Fruit fly (Drosophila melanogaster) whole organism, prepupa: ENCODE measurements around the gene Nup93-1.
A peak's percentile ranks its signal among the peaks of the same experiment; 100 is the strongest.

ENCODE experiments used
- Blimp-1 ChIP-seq: fragments of 200-800 bp; sonication (Bioruptor generic); optimal IDR thresholded peaks from 3 replicates; lab custom pipeline; 2017; ENCODE audit warnings: missing biosample characterization, missing genetic modification characterization, mild to moderate bottlenecking, moderate library complexity, missing genetic modification reagents
- CG10631 ChIP-seq: fragments of 200-800 bp; sonication (Bioruptor generic); optimal IDR thresholded peaks from 2 replicates; lab custom pipeline; 2016; ENCODE audit warnings: missing biosample characterization, missing genetic modification characterization
- CG10669 ChIP-seq: fragments of 200-800 bp; sonication (Bioruptor generic); optimal IDR thresholded peaks from 3 replicates; lab custom pipeline; 2018; ENCODE audit warnings: missing biosample characterization, mild to moderate bottlenecking, missing genetic modification characterization, moderate library complexity
- CG11294 ChIP-seq: fragments of 200-800 bp; sonication (Bioruptor generic); IDR thresholded peaks from 2 replicates; pipeline ENCODE4 v1.3.6; 2022; ENCODE audit warnings: missing biosample characterization, missing genetic modification characterization
- CG11762 ChIP-seq: fragments of 200-800 bp; sonication (Bioruptor generic); optimal IDR thresholded peaks from 3 replicates; lab custom pipeline; 2016; ENCODE audit warnings: missing biosample characterization, missing genetic modification characterization; ENCODE audit not compliant: insufficient read depth
- CG15336 ChIP-seq: fragments of 200-800 bp; sonication (Bioruptor generic); IDR thresholded peaks from 2 replicates; pipeline ENCODE4 v1.3.6; 2022; ENCODE audit warnings: missing biosample characterization, missing genetic modification characterization
- CG1621 ChIP-seq: fragments of 200-800 bp; sonication (Bioruptor generic); optimal IDR thresholded peaks from 3 replicates; lab custom pipeline; 2018; ENCODE audit warnings: missing biosample characterization, mild to moderate bottlenecking, missing genetic modification characterization
- CG3032 ChIP-seq: fragments of 200-800 bp; optimal IDR thresholded peaks from 2 replicates; lab custom pipeline; 2019; ENCODE audit warnings: missing biosample characterization, mild to moderate bottlenecking, missing genetic modification characterization, moderate library complexity
- CG31627 ChIP-seq: fragments of 200-800 bp; sonication (Bioruptor generic); optimal IDR thresholded peaks from 3 replicates; lab custom pipeline; 2016; ENCODE audit warnings: missing biosample characterization, missing genetic modification characterization
- CG34406 ChIP-seq: fragments of 200-800 bp; sonication (Bioruptor generic); optimal IDR thresholded peaks from 3 replicates; lab custom pipeline; 2016; ENCODE audit warnings: missing biosample characterization, missing genetic modification characterization
- CG4318 ChIP-seq: fragments of 200-800 bp; sonication (Bioruptor generic); optimal IDR thresholded peaks from 3 replicates; lab custom pipeline; 2017; ENCODE audit warnings: missing biosample characterization, mild to moderate bottlenecking, missing genetic modification characterization
- CG6163 ChIP-seq: fragments of 200-800 bp; sonication (Bioruptor generic); IDR thresholded peaks from 3 replicates; pipeline ENCODE4 v1.3.6; 2022; ENCODE audit warnings: missing biosample characterization, missing genetic modification characterization
- CG6276 ChIP-seq: fragments of 200-800 bp; sonication (Bioruptor generic); optimal IDR thresholded peaks from 2 replicates; lab custom pipeline; 2017; ENCODE audit warnings: missing biosample characterization, mild to moderate bottlenecking, missing genetic modification characterization
- CG6792 ChIP-seq: fragments of 200-800 bp; sonication (Bioruptor generic); optimal IDR thresholded peaks from 3 replicates; lab custom pipeline; 2016; ENCODE audit warnings: missing biosample characterization, missing genetic modification characterization
- CG6808 ChIP-seq: fragments of 200-800 bp; sonication (Bioruptor generic); optimal IDR thresholded peaks from 3 replicates; lab custom pipeline; 2017; ENCODE audit warnings: missing biosample characterization, missing genetic modification characterization, mild to moderate bottlenecking, moderate library complexity, missing genetic modification reagents
- CG6854 ChIP-seq: fragments of 200-800 bp; sonication (Bioruptor generic); optimal IDR thresholded peaks from 2 replicates; lab custom pipeline; 2017; ENCODE audit warnings: missing biosample characterization, mild to moderate bottlenecking, missing genetic modification characterization
- CG8119 ChIP-seq: fragments of 200-800 bp; sonication (Bioruptor generic); IDR thresholded peaks from 3 replicates; pipeline ENCODE4 v1.3.6; 2022; ENCODE audit warnings: missing biosample characterization, missing genetic modification characterization
- CG8319 ChIP-seq: fragments of 200-800 bp; sonication (Bioruptor generic); optimal IDR thresholded peaks from 3 replicates; lab custom pipeline; 2016; ENCODE audit warnings: missing biosample characterization, missing genetic modification characterization
- CG8632 ChIP-seq: fragments of 200-800 bp; sonication (Bioruptor generic); optimal IDR thresholded peaks from 3 replicates; lab custom pipeline; 2016; ENCODE audit warnings: missing biosample characterization, missing genetic modification characterization
- CG9139 ChIP-seq: fragments of 200-800 bp; sonication (Bioruptor generic); optimal IDR thresholded peaks from 3 replicates; lab custom pipeline; 2017; ENCODE audit warnings: missing biosample characterization, mild to moderate bottlenecking, missing genetic modification characterization
- Eip78C ChIP-seq: fragments of 200-800 bp; sonication (Bioruptor generic); peaks from one replicate; lab custom pipeline; 2016; ENCODE audit warnings: missing biosample characterization, missing genetic modification characterization
- Ets21C ChIP-seq: fragments of 200-800 bp; sonication (Bioruptor generic); optimal IDR thresholded peaks from 3 replicates; lab custom pipeline; 2016; ENCODE audit warnings: missing biosample characterization, missing genetic modification characterization
- Ets96B ChIP-seq: fragments of 200-800 bp; optimal IDR thresholded peaks from 2 replicates; lab custom pipeline; 2019; ENCODE audit warnings: missing biosample characterization, mild to moderate bottlenecking, missing genetic modification characterization, moderate library complexity
- Hr38 ChIP-seq: sonication (Bioruptor generic); optimal IDR thresholded peaks from 2 replicates; lab custom pipeline; 2016; ENCODE audit warnings: missing biosample characterization, missing genetic modification characterization
- Hr4 ChIP-seq: fragments of 200-800 bp; sonication (Bioruptor generic); optimal IDR thresholded peaks from 3 replicates; lab custom pipeline; 2016; ENCODE audit warnings: missing biosample characterization, missing genetic modification characterization
- Met ChIP-seq: fragments of 200-800 bp; sonication (Bioruptor generic); optimal IDR thresholded peaks from 3 replicates; lab custom pipeline; 2016; ENCODE audit warnings: missing biosample characterization, missing genetic modification characterization
- Smox ChIP-seq: fragments of 200-800 bp; sonication (Bioruptor generic); optimal IDR thresholded peaks from 3 replicates; lab custom pipeline; 2016; ENCODE audit warnings: missing biosample characterization, missing genetic modification characterization
- Sox102F ChIP-seq: fragments of 200-800 bp; sonication (Bioruptor generic); optimal IDR thresholded peaks from 2 replicates; lab custom pipeline; 2016; ENCODE audit warnings: missing biosample characterization, mild to moderate bottlenecking, missing genetic modification characterization
- Sox14 ChIP-seq: fragments of 200-800 bp; sonication (Bioruptor generic); optimal IDR thresholded peaks from 3 replicates; lab custom pipeline; 2016; ENCODE audit warnings: missing biosample characterization, missing genetic modification characterization
- Sox15 ChIP-seq: fragments of 200-800 bp; sonication (Bioruptor generic); optimal IDR thresholded peaks from 3 replicates; lab custom pipeline; 2016; ENCODE audit warnings: missing biosample characterization, missing genetic modification characterization
- achi ChIP-seq: fragments of 200-800 bp; sonication (Bioruptor generic); optimal IDR thresholded peaks from 3 replicates; lab custom pipeline; 2016; ENCODE audit warnings: missing biosample characterization, missing genetic modification characterization
- cyc ChIP-seq: fragments of 200-800 bp; sonication (Bioruptor generic); optimal IDR thresholded peaks from 3 replicates; lab custom pipeline; 2016; ENCODE audit warnings: missing biosample characterization, missing genetic modification characterization
- dac ChIP-seq: fragments of 200-800 bp; sonication (Bioruptor generic); optimal IDR thresholded peaks from 2 replicates; lab custom pipeline; 2017; ENCODE audit warnings: missing biosample characterization, mild to moderate bottlenecking, missing genetic modification characterization
- dsx ChIP-seq: fragments of 200-800 bp; optimal IDR thresholded peaks from 3 replicates; lab custom pipeline; 2019; ENCODE audit warnings: missing biosample characterization, mild to moderate bottlenecking, missing genetic modification characterization, moderate library complexity; ENCODE audit not compliant: poor library complexity, severe bottlenecking
- eg ChIP-seq: fragments of 200-800 bp; sonication (Bioruptor generic); IDR thresholded peaks from 3 replicates; pipeline ENCODE4 v1.3.6; 2022; ENCODE audit warnings: missing biosample characterization, missing genetic modification characterization
- fd85E ChIP-seq: fragments of 200-800 bp; sonication (Bioruptor generic); optimal IDR thresholded peaks from 3 replicates; lab custom pipeline; 2016; ENCODE audit warnings: missing biosample characterization, missing genetic modification characterization
- fkh ChIP-seq: fragments of 200-800 bp; sonication (Bioruptor generic); optimal IDR thresholded peaks from 3 replicates; lab custom pipeline; 2017; ENCODE audit warnings: missing biosample characterization, mild to moderate bottlenecking, missing genetic modification characterization, moderate library complexity
- lz ChIP-seq: fragments of 200-800 bp; sonication (Bioruptor generic); optimal IDR thresholded peaks from 3 replicates; lab custom pipeline; 2016; ENCODE audit warnings: missing biosample characterization, missing genetic modification characterization
- salr ChIP-seq, 2 experiments: fragments of 200-800 bp; sonication (Bioruptor generic); optimal IDR thresholded peaks; 3 replicates each; lab custom pipeline; 2016 to 2018; ENCODE audit warnings: missing biosample characterization in 2 of 2, missing genetic modification characterization in 2 of 2, mild to moderate bottlenecking in 1 of 2
- ss ChIP-seq, 2 experiments: fragments of 200-800 bp; sonication (Bioruptor generic); optimal IDR thresholded peaks; 2 replicates in 1 of 2; 3 replicates in 1 of 2; lab custom pipeline; 2017 to 2018; ENCODE audit warnings: mild to moderate bottlenecking in 2 of 2, missing biosample characterization in 2 of 2, missing genetic modification characterization in 2 of 2, moderate library complexity in 1 of 2
- topi ChIP-seq: fragments of 200-800 bp; sonication (Bioruptor generic); optimal IDR thresholded peaks from 3 replicates; lab custom pipeline; 2016; ENCODE audit warnings: missing biosample characterization, missing genetic modification characterization

Nup93-1 gene

DNA sequence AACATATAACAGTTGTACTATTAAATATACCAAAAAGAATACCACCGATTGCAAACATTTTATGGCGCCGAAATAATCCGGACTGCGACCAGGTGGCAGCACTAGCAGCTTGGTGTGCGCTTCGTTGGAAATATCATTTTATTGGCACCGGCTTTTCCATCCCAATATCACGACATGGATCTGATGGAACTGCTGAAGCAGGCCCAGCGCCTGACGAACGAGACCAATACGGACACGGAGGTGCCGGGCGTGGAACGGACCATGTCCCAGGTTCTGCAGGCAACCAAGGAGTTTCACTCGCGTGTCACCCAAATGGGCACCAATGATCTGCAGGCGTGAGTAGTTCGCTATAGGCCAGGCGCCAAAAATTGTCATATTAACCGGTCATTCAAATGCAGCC, at the start of gene Nup93-1:
Gene Nup93-1 (plus strand): TSS at position 74 of the 400 bp plus-strand sequence.
- no peak for TF ChIP-seq dac
- no peak for TF ChIP-seq Sox15 (GFP tag; lab: Kevin White, UChicago)
- TF ChIP-seq topi: no peak
- no peak for TF ChIP-seq lz (GFP tag; lab: Kevin White, UChicago)
- TF ChIP-seq CG10631 (GFP tag; lab: Kevin White, UChicago): no peak
- TF ChIP-seq Met (GFP tag; lab: Kevin White, UChicago): no peak
- TF ChIP-seq salr (GFP tag; optimal IDR thresholded peaks at IDR 0.05; lab: Kevin White, UChicago): no peak
- TF ChIP-seq, all 60 proteins: peak for 0

DNA sequence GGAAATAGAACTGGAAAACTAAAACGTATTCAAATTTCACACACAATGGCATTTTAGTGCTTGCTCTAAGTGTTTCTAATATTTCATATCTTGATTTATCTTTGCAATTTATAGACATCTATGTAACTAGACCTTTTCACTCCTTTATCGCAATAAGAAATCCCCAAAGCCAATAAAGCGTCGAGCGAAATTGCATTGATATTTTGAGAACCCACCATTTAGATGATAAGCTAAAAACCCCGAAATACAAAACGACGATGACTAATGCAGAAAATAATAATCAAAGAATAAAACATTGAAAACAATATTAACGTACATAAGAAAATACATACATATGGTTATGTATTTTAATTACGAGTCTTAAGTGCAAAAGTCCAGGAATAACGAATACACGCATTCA, 44.1 kb upstream of the Nup93-1 start:
- TF ChIP-seq CG6854 (no peak), CG34406 (GFP tag; lab: Kevin White, UChicago) (no peak), CG8319 (GFP tag; lab: Kevin White, UChicago) (no peak), CG9139 (no peak), CG11294 (no peak), CG6808 (no peak), Blimp-1 (no peak), CG15336 (no peak), CG6792 (GFP tag; lab: Kevin White, UChicago) (no peak), Sox14 (GFP tag; lab: Kevin White, UChicago) (no peak), fd85E (no peak), fkh (no peak), CG11762 (GFP tag; lab: Kevin White, UChicago) (no peak), topi (no peak), dsx (GFP tag; lab: Kevin White, UChicago) (no peak), CG31627 (GFP tag; lab: Kevin White, UChicago) (no peak), CG8632 (GFP tag; lab: Kevin White, UChicago) (no peak), CG6276 (no peak)

DNA sequence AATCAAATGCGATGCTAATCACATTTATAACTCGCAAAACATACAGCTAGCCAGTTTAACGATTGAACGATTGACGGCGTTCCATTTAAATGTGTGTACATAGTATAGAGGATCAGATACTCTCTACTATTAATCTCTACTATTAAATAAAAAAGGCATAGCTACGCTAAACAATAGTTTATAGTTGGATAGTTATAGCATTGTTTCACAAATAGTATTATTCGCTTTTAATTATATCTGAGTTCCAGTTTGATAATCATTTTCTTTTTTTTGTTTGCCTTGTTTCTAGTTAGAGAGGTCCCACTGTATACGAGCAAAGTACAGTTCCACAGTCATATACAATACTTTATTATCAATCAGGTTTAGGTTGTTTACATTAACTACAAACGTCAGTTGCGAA, 42.9 kb upstream of the Nup93-1 start:
- TF ChIP-seq Sox102F (GFP tag; lab: Kevin White, UChicago): no peak
- TF ChIP-seq CG10669: peak; percentile 39
- TF ChIP-seq CG15336: peak; percentile 58; the same call in 1 of the 2 replicates
- TF ChIP-seq CG11294: no peak
- peak; percentile 26 for TF ChIP-seq fkh
- no peak for TF ChIP-seq CG11762 (GFP tag; lab: Kevin White, UChicago)
- TF ChIP-seq Eip78C: peak; percentile 72
- TF ChIP-seq CG4318: no peak
- TF ChIP-seq CG3032 (tag; lab: Kevin White, UChicago): peak; percentile 25
- TF ChIP-seq Smox (GFP tag; lab: Kevin White, UChicago): no peak
- no peak for TF ChIP-seq ss (GFP tag; optimal IDR thresholded peaks at IDR 0.05; lab: Kevin White, UChicago)
- peak; percentile 83 for TF ChIP-seq CG6276
- no peak for TF ChIP-seq CG1621 (tag; lab: Kevin White, UChicago)
- TF ChIP-seq Sox14 (GFP tag; lab: Kevin White, UChicago): peak; percentile 8
- no peak for TF ChIP-seq CG8119 (GFP tag; lab: Robert Waterston, UW)
- TF ChIP-seq CG8632 (GFP tag; lab: Kevin White, UChicago): no peak

DNA sequence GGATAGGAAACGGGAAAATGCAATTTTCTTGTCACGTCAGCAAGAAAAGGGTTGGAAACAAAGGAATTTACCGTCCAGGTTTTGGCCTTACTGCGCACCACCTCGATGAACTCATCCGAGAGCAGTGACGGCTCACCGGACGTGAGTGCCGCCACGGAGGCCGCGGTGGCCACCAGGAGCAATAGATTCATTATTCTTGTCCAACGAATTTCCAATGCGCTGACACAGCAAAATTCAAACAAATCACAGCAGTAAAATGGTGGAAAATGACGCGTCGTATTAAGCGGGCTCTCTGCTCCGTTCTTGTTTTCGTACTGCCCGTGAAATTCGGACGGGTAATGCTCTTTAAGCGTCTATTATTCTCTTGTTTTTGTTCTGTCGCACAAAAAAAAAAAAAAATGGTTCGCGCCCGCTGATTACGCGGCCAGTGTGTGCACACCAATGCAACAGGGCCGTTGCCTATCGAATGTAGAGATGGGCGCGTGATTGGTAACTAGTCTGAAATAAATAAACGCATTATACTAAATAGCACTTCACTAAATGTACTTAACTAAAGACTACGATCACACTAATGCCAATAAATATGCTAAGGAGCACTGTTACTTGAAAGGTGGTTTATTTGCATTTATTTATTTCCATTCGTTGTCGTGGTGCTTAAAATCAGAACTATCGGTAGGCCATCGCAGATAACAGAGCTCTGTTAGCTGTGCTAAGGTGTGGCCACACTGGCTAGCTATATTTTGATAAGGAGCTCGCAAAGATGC, 40.7 kb upstream of the Nup93-1 start, which contains the start of the genes CtsB and amrt:
Gene CtsB (minus strand): TSS at position 432 of the 764 bp plus-strand sequence.
Gene amrt (plus strand): TSS at position 721 of the 764 bp plus-strand sequence.
- TF ChIP-seq eg (GFP tag; lab: Robert Waterston, UW) (peak; percentile 86), fd85E (no peak), Sox15 (GFP tag; lab: Kevin White, UChicago) (peak; percentile 36), fkh (peak; percentile 31), CG6163 (GFP tag; lab: Robert Waterston, UW) (peak; percentile 81; the same call in 2 of the 3 replicates), Sox102F (GFP tag; lab: Kevin White, UChicago) (peak; percentile 46), Ets96B (tag; lab: Kevin White, UChicago) (peak; percentile 37), Sox14 (GFP tag; lab: Kevin White, UChicago) (peak; percentile 71), cyc (GFP tag; lab: Kevin White, UChicago) (peak; percentile 53), salr (GFP tag; optimal IDR thresholded peaks at IDR 0.05; lab: Kevin White, UChicago) (peak in 1 of 2 experiments; percentile 66), CG10631 (GFP tag; lab: Kevin White, UChicago) (peak; percentile 63), CG3032 (tag; lab: Kevin White, UChicago) (peak; percentile 55), Ets21C (peak; percentile 51), CG34406 (GFP tag; lab: Kevin White, UChicago) (peak; percentile 58), Hr38 (GFP tag; lab: Kevin White, UChicago) (no peak), CG8632 (GFP tag; lab: Kevin White, UChicago) (peak; percentile 12), CG11294 (no peak; the same call in 1 of the 2 replicates), CG6808 (peak; percentile 70), Hr4 (GFP tag; lab: Kevin White, UChicago) (peak; percentile 58), Met (GFP tag; lab: Kevin White, UChicago) (peak; percentile 62), achi (GFP tag; lab: Kevin White, UChicago) (peak; percentile 38), CG15336 (peak; percentile 60; the same call in 1 of the 2 replicates), Blimp-1 (peak; percentile 36), dsx (GFP tag; lab: Kevin White, UChicago) (peak; percentile 17), CG31627 (GFP tag; lab: Kevin White, UChicago) (peak; percentile 63), topi (peak; percentile 63)
